Worm (Caenorhabditis elegans) whole organism, young adult: ENCODE measurements around the gene C50D2.1.

Source experiments
- C17E4.6 ChIP-seq: fragments of 200-800 bp; sonication (Bioruptor generic); IDR thresholded peaks from 2 replicates; pipeline ENCODE4 v1.3.6; 2022; ENCODE audit warnings: missing genetic modification reagents, missing genetic modification characterization, missing compliant biosample characterization
- D2030.7 ChIP-seq: fragments of 200-800 bp; sonication (Bioruptor generic); IDR thresholded peaks from 2 replicates; pipeline ENCODE4 v1.3.6; 2022; ENCODE audit warnings: missing genetic modification reagents, missing genetic modification characterization, missing compliant biosample characterization
- F33H1.4 ChIP-seq: fragments of 200-800 bp; sonication (Bioruptor generic); IDR thresholded peaks from 2 replicates; pipeline ENCODE4 v1.3.6; 2022; ENCODE audit warnings: missing genetic modification reagents, missing genetic modification characterization, missing compliant biosample characterization
- F49E8.2 ChIP-seq: sonication (generic microtip); optimal IDR thresholded peaks from 3 replicates; lab custom pipeline; 2017; ENCODE audit warnings: missing genetic modification characterization, mild to moderate bottlenecking, missing compliant biosample characterization, antibody characterized with exemption, moderate library complexity; ENCODE audit not compliant: insufficient read depth
- K11D2.4 ChIP-seq: fragments of 200-800 bp; sonication (Bioruptor generic); IDR thresholded peaks from 2 replicates; pipeline ENCODE4 v1.3.6; 2022; ENCODE audit warnings: missing genetic modification reagents, missing genetic modification characterization, missing compliant biosample characterization
- Y56A3A.18 ChIP-seq: fragments of 200-800 bp; sonication (Bioruptor generic); IDR thresholded peaks from 2 replicates; pipeline ENCODE4 v1.3.6; 2022; ENCODE audit warnings: missing genetic modification reagents, missing genetic modification characterization, missing compliant biosample characterization
- Y79H2A.3 ChIP-seq: fragments of 200-800 bp; sonication (Bioruptor generic); conservative IDR thresholded peaks from 2 replicates; pipeline ENCODE4 v1.3.6; 2022; ENCODE audit warnings: missing genetic modification reagents, missing genetic modification characterization, missing compliant biosample characterization
- ama-1 ChIP-seq, 3 experiments: fragments of 150-350 bp in 1 of 3; sonication (generic microtip) in 2 of 3; optimal IDR thresholded peaks; 2 replicates each; lab custom pipeline; 2014 to 2018; ENCODE audit warnings: missing biosample characterization in 2 of 3, missing genetic modification characterization in 2 of 3, missing genetic modification reagents in 2 of 3
- aptf-3 ChIP-seq: fragments of 200-800 bp; sonication (Bioruptor generic); IDR thresholded peaks from 2 replicates; pipeline ENCODE4 v1.3.6; 2022; ENCODE audit warnings: missing genetic modification characterization, missing compliant biosample characterization
- attf-5 ChIP-seq: fragments of 200-800 bp; sonication (Bioruptor generic); optimal IDR thresholded peaks from 2 replicates; lab custom pipeline; 2018; ENCODE audit warnings: mild to moderate bottlenecking, missing genetic modification characterization, missing compliant biosample characterization
- bed-1 ChIP-seq: fragments of 200-800 bp; sonication (Bioruptor generic); IDR thresholded peaks from 2 replicates; pipeline ENCODE4 v1.3.6; 2022; ENCODE audit warnings: missing genetic modification reagents, missing genetic modification characterization, missing compliant biosample characterization
- ccch-3 ChIP-seq: fragments of 200-800 bp; sonication (Bioruptor generic); optimal IDR thresholded peaks from 2 replicates; lab custom pipeline; 2018; ENCODE audit warnings: mild to moderate bottlenecking, missing genetic modification characterization, missing compliant biosample characterization
- cebp-1 ChIP-seq, 2 experiments: fragments of 200-800 bp in 1 of 2; sonication (Bioruptor generic) in 1 of 2; sonication (generic microtip) in 1 of 2; IDR thresholded peaks in 1 of 2; optimal IDR thresholded peaks in 1 of 2; 2 replicates each; pipeline versions ENCODE4 v1.3.6 to Lab custom; 2017 to 2022; ENCODE audit warnings: missing compliant biosample characterization in 2 of 2, missing genetic modification characterization in 2 of 2, mild to moderate bottlenecking in 1 of 2, missing genetic modification reagents in 1 of 2, moderate library complexity in 1 of 2
- ceh-100 ChIP-seq: fragments of 200-800 bp; sonication (Bioruptor generic); IDR thresholded peaks from 2 replicates; pipeline ENCODE4 v1.3.6; 2022; ENCODE audit warnings: missing genetic modification reagents, missing genetic modification characterization, missing compliant biosample characterization
- ceh-27 ChIP-seq: fragments of 200-800 bp; sonication (Bioruptor generic); optimal IDR thresholded peaks from 2 replicates; lab custom pipeline; 2018; ENCODE audit warnings: mild to moderate bottlenecking, missing genetic modification characterization, moderate library complexity, missing compliant biosample characterization
- chd-7 ChIP-seq: sonication (generic microtip); optimal IDR thresholded peaks from 2 replicates; lab custom pipeline; 2016; ENCODE audit warnings: mild to moderate bottlenecking, missing genetic modification characterization, moderate library complexity, missing compliant biosample characterization
- hlh-12 ChIP-seq: sonication (generic microtip); optimal IDR thresholded peaks from 2 replicates; lab custom pipeline; 2016; ENCODE audit warnings: missing genetic modification characterization, missing compliant biosample characterization
- hlh-26 ChIP-seq: fragments of 200-800 bp; sonication (Bioruptor generic); conservative IDR thresholded peaks from 2 replicates; pipeline ENCODE4 v1.3.6; 2022; ENCODE audit warnings: missing genetic modification reagents, missing genetic modification characterization, missing compliant biosample characterization
- hmg-1.2 ChIP-seq: fragments of 200-800 bp; sonication (Bioruptor generic); IDR thresholded peaks from 2 replicates; pipeline ENCODE4 v1.3.6; 2022; ENCODE audit warnings: missing genetic modification reagents, missing genetic modification characterization, missing compliant biosample characterization
- let-526 ChIP-seq: fragments of 200-800 bp; sonication (Bioruptor generic); IDR thresholded peaks from 2 replicates; pipeline ENCODE4 v1.3.6; 2022; ENCODE audit warnings: missing genetic modification reagents, missing genetic modification characterization, missing compliant biosample characterization
- lin-40 ChIP-seq: sonication (generic microtip); optimal IDR thresholded peaks from 2 replicates; lab custom pipeline; 2016; ENCODE audit warnings: missing genetic modification characterization, mild to moderate bottlenecking, missing compliant biosample characterization, missing genotype, missing genetic modification reagents
- mes-4 ChIP-seq: sonication (generic microtip); optimal IDR thresholded peaks from 2 replicates; lab custom pipeline; 2016; ENCODE audit warnings: missing genotype, missing genetic modification characterization, missing compliant biosample characterization
- nhr-120 ChIP-seq: fragments of 200-800 bp; sonication (Bioruptor generic); IDR thresholded peaks from 2 replicates; pipeline ENCODE4 v1.3.6; 2022; ENCODE audit warnings: missing genetic modification characterization, missing compliant biosample characterization
- nhr-80 ChIP-seq: sonication (generic microtip); optimal IDR thresholded peaks from 2 replicates; lab custom pipeline; 2016; ENCODE audit warnings: missing genetic modification characterization, missing compliant biosample characterization
- somi-1 ChIP-seq: fragments of 200-800 bp; sonication (Bioruptor generic); optimal IDR thresholded peaks from 2 replicates; lab custom pipeline; 2018; ENCODE audit warnings: mild to moderate bottlenecking, missing genetic modification characterization, missing compliant biosample characterization
- xnd-1 ChIP-seq: sonication (generic microtip); optimal IDR thresholded peaks from 2 replicates; lab custom pipeline; 2016; ENCODE audit warnings: missing genotype, missing genetic modification reagents, missing genetic modification characterization, missing compliant biosample characterization
- ztf-26 ChIP-seq: sonication (generic microtip); optimal IDR thresholded peaks from 2 replicates; lab custom pipeline; 2017; ENCODE audit warnings: missing genetic modification characterization, missing compliant biosample characterization

The C50D2.1 gene

DNA sequence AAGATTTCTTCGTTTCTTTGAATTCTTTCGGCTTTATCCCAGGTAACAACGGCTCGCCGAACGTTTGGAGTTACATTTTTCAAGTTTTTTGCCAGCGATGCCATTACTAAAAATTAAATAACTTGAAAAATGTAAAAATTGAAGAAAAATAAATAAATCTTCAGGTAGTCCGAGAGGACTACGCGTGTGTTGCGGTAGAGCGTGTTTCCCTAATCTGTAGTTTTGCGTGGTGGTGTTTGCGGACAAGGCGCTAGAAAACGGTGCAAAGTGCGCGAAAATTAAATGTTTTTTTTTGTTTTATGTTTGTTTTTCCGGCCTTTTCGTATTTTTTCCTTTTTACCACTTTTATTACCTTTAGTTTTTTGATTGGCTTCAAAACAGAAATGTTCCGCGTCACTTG, 44.5 kb downstream of the C50D2.1 start, which contains the start of gene mrpl-28 (continued):
- TF ChIP-seq C17E4.6 (no peak), aptf-3 (no peak), somi-1 (GFP tag; lab: Kevin White, UChicago) (no peak), nhr-120 (GFP tag; lab: Robert Waterston, UW) (no peak), ccch-3 (no peak), chd-7 (tag; lab: Kevin White, UChicago) (peak; percentile 46), bed-1 (GFP tag; lab: Robert Waterston, UW) (no peak), nhr-80 (tag; lab: Kevin White, UChicago) (peak; percentile 6)

- TF ChIP-seq K11D2.4 (GFP tag; lab: Robert Waterston, UW) = no peak
- no peak for TF ChIP-seq C17E4.6
- no peak for TF ChIP-seq hlh-26 (GFP tag; lab: Robert Waterston, UW)
- no peak for TF ChIP-seq aptf-3
- TF ChIP-seq bed-1 (GFP tag; lab: Robert Waterston, UW) = no peak
- TF ChIP-seq, all 124 proteins: peak for 0
These were observed 45.7 kb downstream of the C50D2.1 start for ce11 chrII:156999-157499.

ce11 chrII:158004-158731, 46.8 kb downstream of the C50D2.1 start:
- TF ChIP-seq nhr-80 (tag; lab: Kevin White, UChicago) (peak; percentile 51), hlh-12 (tag; lab: Kevin White, UChicago) (no peak), mes-4 (tag; lab: Kevin White, UChicago) (no peak), let-526 (GFP tag; lab: Robert Waterston, UW) (no peak)

DNA sequence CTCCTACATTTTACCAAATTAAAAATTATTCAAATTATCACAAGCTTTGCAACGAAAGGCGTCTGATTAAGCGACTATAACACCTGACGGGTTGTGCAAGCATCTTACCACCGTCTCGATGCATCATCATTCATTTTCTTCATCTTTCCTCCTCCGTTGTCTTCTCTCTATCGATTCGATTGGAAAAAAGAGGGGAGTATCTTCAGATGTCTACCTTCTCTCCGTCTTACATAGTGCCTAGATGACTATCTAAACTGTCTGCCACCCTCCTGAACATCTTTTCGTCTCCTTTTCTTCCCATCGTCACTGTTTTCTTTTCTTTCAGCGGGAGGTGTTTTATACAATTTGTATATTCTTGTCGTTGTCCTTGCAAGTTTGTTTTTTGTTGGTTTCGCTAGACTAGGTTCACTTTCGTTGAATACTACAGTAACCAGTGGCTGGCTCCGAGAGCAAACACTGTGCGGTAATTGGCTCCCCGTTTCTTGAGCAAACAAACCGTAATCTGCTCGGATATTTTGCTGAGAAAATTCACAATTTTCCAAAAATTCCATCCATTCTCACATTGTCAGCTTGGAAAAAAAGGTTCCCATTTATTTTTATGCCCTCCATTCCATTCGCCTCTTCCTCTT, 48.0 kb downstream of the C50D2.1 start:
- TF ChIP-seq attf-5 = peak; percentile 37
- peak; percentile 61; the same call in 1 of the 2 replicates for TF ChIP-seq hmg-1.2 (GFP tag; lab: Robert Waterston, UW)
- peak; percentile 6 for TF ChIP-seq lin-40 (tag; lab: Kevin White, UChicago)
- peak; percentile 13 for TF ChIP-seq ceh-27 (GFP tag; lab: Kevin White, UChicago)
- peak; percentile 44 for TF ChIP-seq nhr-80 (tag; lab: Kevin White, UChicago)
- TF ChIP-seq ceh-100 (GFP tag; lab: Robert Waterston, UW) = no peak
- TF ChIP-seq cebp-1 (GFP tag; IDR thresholded peaks at IDR 0.05; lab: Robert Waterston, UW) = no peak
- peak; percentile 16 for TF ChIP-seq cebp-1 (tag; optimal IDR thresholded peaks at IDR 0.05; lab: Kevin White, UChicago)
- TF ChIP-seq F33H1.4 (GFP tag; lab: Robert Waterston, UW) = no peak

DNA sequence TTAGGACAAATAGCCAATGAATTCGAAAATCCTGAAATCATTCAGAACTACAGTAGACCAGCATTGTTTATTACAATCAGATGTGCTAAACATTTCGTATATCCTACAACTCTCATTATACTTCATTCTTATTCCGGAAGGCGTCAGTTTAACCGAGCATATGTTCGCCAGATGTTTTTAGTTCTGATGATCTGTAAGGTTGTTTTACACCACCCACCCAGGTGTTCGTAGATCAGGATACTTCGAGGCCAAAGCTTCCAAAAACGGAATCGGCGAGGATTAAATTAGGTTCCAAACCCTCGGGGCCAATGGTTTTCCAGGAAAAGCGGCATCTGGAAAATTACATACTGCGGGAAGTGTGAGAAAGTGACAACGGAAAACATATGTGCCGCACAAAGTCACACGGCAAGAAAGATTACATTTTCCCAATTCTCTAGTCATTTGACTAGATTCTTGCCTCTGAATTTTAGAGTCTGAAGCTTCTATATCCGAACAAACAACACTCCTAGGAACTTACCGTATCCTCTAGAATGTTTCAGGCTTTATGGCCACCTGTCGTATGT, 49.3 kb downstream of the C50D2.1 start:
- TF ChIP-seq xnd-1 (tag; lab: Kevin White, UChicago) = no peak
- TF ChIP-seq cebp-1 (GFP tag; IDR thresholded peaks at IDR 0.05; lab: Robert Waterston, UW) = no peak
- no peak for TF ChIP-seq cebp-1 (tag; optimal IDR thresholded peaks at IDR 0.05; lab: Kevin White, UChicago)
- TF ChIP-seq Y56A3A.18 (GFP tag; lab: Robert Waterston, UW) = no peak
- no peak for TF ChIP-seq ztf-26 (tag; lab: Kevin White, UChicago)
- TF ChIP-seq D2030.7 (GFP tag; lab: Robert Waterston, UW) = no peak
- TF ChIP-seq Y79H2A.3 = no peak
- TF ChIP-seq F49E8.2 (tag; lab: Kevin White, UChicago) = no peak
- TF ChIP-seq ama-1 (optimal IDR thresholded peaks at IDR 0.05; lab: Kevin White, UChicago) = no peak
- TF ChIP-seq ama-1 (GFP tag; optimal IDR thresholded peaks at IDR 0.05; lab: Kevin White, UChicago) = no peak
- TF ChIP-seq, all 124 proteins: peak for 0
